Fruit fly (Drosophila melanogaster) S2 (cell line): ENCODE measurements around the gene mal.

Experiments
- CG8478 ChIP-seq: fragments of >200 bp; optimal IDR thresholded peaks from 2 replicates; lab custom pipeline; 2018
- CTCF ChIP-seq, 2 experiments: fragments of >200 bp; optimal IDR thresholded peaks; 2 replicates each; lab custom pipeline; 2018

- no peak for TF ChIP-seq CG8478
- no peak for TF ChIP-seq CTCF (optimal IDR thresholded peaks at IDR 0.05; lab: Kevin White, UChicago)
Measured at dm6 chrX:20466382-20466928, 37.0 kb downstream of the mal start.
